Worm (Caenorhabditis elegans) whole organism, L1 larva: ENCODE measurements around the gene lury-1.

ENCODE experiments used
- C04F5.9 ChIP-seq: sonication (generic microtip); optimal IDR thresholded peaks from 2 replicates; lab custom pipeline; 2016; ENCODE audit warnings: missing genetic modification characterization, missing compliant biosample characterization
- C16A3.4 ChIP-seq: fragments of 150-350 bp; optimal IDR thresholded peaks from 2 replicates; lab custom pipeline; 2014; ENCODE audit warnings: missing biosample characterization, missing genetic modification characterization
- C34B4.2 ChIP-seq: sonication (generic microtip); optimal IDR thresholded peaks from 2 replicates; lab custom pipeline; 2017; ENCODE audit warnings: mild to moderate bottlenecking, missing genetic modification characterization, missing compliant biosample characterization
- Y116A8C.19 ChIP-seq: sonication (generic microtip); optimal IDR thresholded peaks from 2 replicates; lab custom pipeline; 2016; ENCODE audit warnings: missing compliant biosample characterization, missing genetic modification characterization, borderline replicate concordance
- aha-1 ChIP-seq: fragments of 150-350 bp; optimal IDR thresholded peaks from 2 replicates; lab custom pipeline; 2014; ENCODE audit warnings: missing biosample characterization, missing genetic modification characterization
- alr-1 ChIP-seq: fragments of 200-800 bp; sonication (Bioruptor generic); optimal IDR thresholded peaks from 2 replicates; lab custom pipeline; 2018; ENCODE audit warnings: borderline replicate concordance, mild to moderate bottlenecking, missing genetic modification characterization, missing compliant biosample characterization
- ama-1 ChIP-seq: fragments of 150-350 bp; optimal IDR thresholded peaks from 2 replicates; lab custom pipeline; 2014
- ceh-63 ChIP-seq: fragments of 200-800 bp; sonication (Bioruptor generic); optimal IDR thresholded peaks from 2 replicates; lab custom pipeline; 2018; ENCODE audit warnings: mild to moderate bottlenecking, missing genetic modification characterization, missing compliant biosample characterization
- ceh-8 ChIP-seq: fragments of 200-800 bp; sonication (Bioruptor generic); optimal IDR thresholded peaks from 2 replicates; lab custom pipeline; 2018; ENCODE audit warnings: mild to moderate bottlenecking, missing genetic modification characterization, moderate library complexity, missing compliant biosample characterization
- ceh-82 ChIP-seq, 3 experiments: fragments of 150-350 bp in 1 of 3; sonication (generic microtip) in 2 of 3; optimal IDR thresholded peaks; 2 replicates each; lab custom pipeline; 2014 to 2017; ENCODE audit warnings: missing biosample characterization in 3 of 3, missing genetic modification characterization in 3 of 3
- ceh-90 ChIP-seq: sonication (generic microtip); optimal IDR thresholded peaks from 2 replicates; lab custom pipeline; 2016; ENCODE audit warnings: missing genetic modification characterization, missing compliant biosample characterization
- dpl-1 ChIP-seq, 3 experiments: fragments of 150-350 bp in 2 of 3; sonication (generic microtip) in 1 of 3; optimal IDR thresholded peaks; 2 replicates each; lab custom pipeline; 2014 to 2017; ENCODE audit warnings: missing biosample characterization in 3 of 3, missing genetic modification characterization in 3 of 3, missing genetic modification reagents in 3 of 3
- dsc-1 ChIP-seq: sonication (generic microtip); optimal IDR thresholded peaks from 2 replicates; lab custom pipeline; 2016; ENCODE audit warnings: mild to moderate bottlenecking, missing genetic modification characterization, missing compliant biosample characterization
- efl-1 ChIP-seq, 4 experiments: fragments of 150-350 bp; optimal IDR thresholded peaks in 3 of 4; peaks in 1 of 4; 1 replicate in 1 of 4; 2 replicates in 3 of 4; lab custom pipeline; 2014; ENCODE audit warnings: missing biosample characterization in 2 of 4, missing genetic modification characterization in 2 of 4, missing genetic modification reagents in 2 of 4
- egl-13 ChIP-seq: sonication (generic microtip); optimal IDR thresholded peaks from 2 replicates; lab custom pipeline; 2016; ENCODE audit warnings: missing genotype, missing genetic modification reagents, missing genetic modification characterization, missing compliant biosample characterization
- elt-2 ChIP-seq: sonication (generic microtip); optimal IDR thresholded peaks from 2 replicates; lab custom pipeline; 2016; ENCODE audit warnings: missing genetic modification characterization, mild to moderate bottlenecking, inconsistent platforms, missing compliant biosample characterization, missing genetic modification reagents
- elt-3 ChIP-seq, 6 experiments: fragments of 150-350 bp in 1 of 6; sonication (generic microtip); optimal IDR thresholded peaks; 2 replicates each; lab custom pipeline; 2017 to 2018; ENCODE audit warnings: missing biosample characterization in 6 of 6, missing genetic modification characterization in 6 of 6, inconsistent platforms in 1 of 6
- ets-5 ChIP-seq: fragments of 200-800 bp; sonication (Bioruptor generic); IDR thresholded peaks from 2 replicates; pipeline ENCODE4 v1.3.6; 2022; ENCODE audit warnings: missing genetic modification characterization, missing compliant biosample characterization
- fkh-10 ChIP-seq: sonication (generic microtip); optimal IDR thresholded peaks from 2 replicates; lab custom pipeline; 2017; ENCODE audit warnings: missing biosample characterization, missing genetic modification reagents, missing genetic modification characterization
- fkh-4 ChIP-seq: sonication (generic microtip); optimal IDR thresholded peaks from 2 replicates; lab custom pipeline; 2016; ENCODE audit warnings: missing compliant biosample characterization, missing genetic modification characterization, borderline replicate concordance
- grh-1 ChIP-seq: fragments of 200-800 bp; sonication (Bioruptor generic); IDR thresholded peaks from 2 replicates; pipeline ENCODE4 v1.3.6; 2022; ENCODE audit warnings: missing genetic modification reagents, missing genetic modification characterization, missing compliant biosample characterization
- hpl-2 ChIP-seq: fragments of 150-350 bp; optimal IDR thresholded peaks from 2 replicates; lab custom pipeline; 2014; ENCODE audit warnings: missing biosample characterization, missing genetic modification reagents, missing genetic modification characterization
- isw-1 ChIP-seq: fragments of 200-800 bp; sonication (Bioruptor generic); IDR thresholded peaks from 2 replicates; pipeline ENCODE4 v1.3.6; 2022; ENCODE audit warnings: missing genetic modification characterization, missing compliant biosample characterization
- lin-15B ChIP-seq: fragments of 150-350 bp; sonication (generic microtip); optimal IDR thresholded peaks from 3 replicates; lab custom pipeline; 2014; ENCODE audit warnings: missing biosample characterization, missing genetic modification characterization
- lin-35 ChIP-seq, 2 experiments: fragments of 150-350 bp; optimal IDR thresholded peaks; 2 replicates each; lab custom pipeline; 2014; ENCODE audit warnings: missing biosample characterization in 2 of 2, missing genetic modification characterization in 2 of 2, missing genetic modification reagents in 2 of 2
- lin-39 ChIP-seq: fragments of 150-350 bp; optimal IDR thresholded peaks from 2 replicates; lab custom pipeline; 2014; ENCODE audit warnings: missing biosample characterization, missing genetic modification reagents, missing genetic modification characterization
- lir-3 ChIP-seq: sonication (generic microtip); optimal IDR thresholded peaks from 2 replicates; lab custom pipeline; 2016; ENCODE audit warnings: mild to moderate bottlenecking, missing genetic modification characterization, moderate library complexity, missing compliant biosample characterization; ENCODE audit not compliant: poor library complexity
- mab-9 ChIP-seq: fragments of 200-800 bp; sonication (Bioruptor generic); IDR thresholded peaks from 2 replicates; pipeline ENCODE4 v1.3.6; 2022; ENCODE audit warnings: missing genetic modification reagents, missing genetic modification characterization, missing compliant biosample characterization
- mdl-1 ChIP-seq, 2 experiments: fragments of 150-350 bp; optimal IDR thresholded peaks; 2 replicates each; lab custom pipeline; 2014 to 2017; ENCODE audit warnings: missing biosample characterization in 2 of 2, missing genetic modification characterization in 2 of 2, inconsistent platforms in 1 of 2
- mef-2 ChIP-seq: fragments of 150-350 bp; optimal IDR thresholded peaks from 2 replicates; lab custom pipeline; 2014; ENCODE audit warnings: missing biosample characterization, missing genetic modification characterization
- nhr-11 ChIP-seq: fragments of 150-350 bp; optimal IDR thresholded peaks from 2 replicates; lab custom pipeline; 2014; ENCODE audit warnings: missing biosample characterization, missing genetic modification characterization
- nhr-19 ChIP-seq: fragments of 200-800 bp; sonication (Bioruptor generic); conservative IDR thresholded peaks from 2 replicates; pipeline ENCODE4 v1.3.6; 2022; ENCODE audit warnings: missing genetic modification characterization, missing compliant biosample characterization
- nhr-237 ChIP-seq: fragments of 150-350 bp; optimal IDR thresholded peaks from 2 replicates; lab custom pipeline; 2014; ENCODE audit warnings: missing biosample characterization, missing genetic modification characterization
- nhr-47 ChIP-seq: sonication (generic microtip); optimal IDR thresholded peaks from 2 replicates; lab custom pipeline; 2016; ENCODE audit warnings: mild to moderate bottlenecking, missing genetic modification characterization, moderate library complexity, missing compliant biosample characterization
- nhr-71 ChIP-seq: sonication (generic microtip); optimal IDR thresholded peaks from 2 replicates; lab custom pipeline; 2016; ENCODE audit warnings: mild to moderate bottlenecking, missing genetic modification characterization, moderate library complexity, missing compliant biosample characterization
- nhr-84 ChIP-seq: sonication (generic microtip); optimal IDR thresholded peaks from 2 replicates; lab custom pipeline; 2017; ENCODE audit warnings: missing biosample characterization, missing genetic modification characterization
- pag-3 ChIP-seq: sonication (generic microtip); optimal IDR thresholded peaks from 2 replicates; lab custom pipeline; 2017; ENCODE audit warnings: missing genetic modification characterization, mild to moderate bottlenecking, missing compliant biosample characterization, antibody characterized with exemption, borderline replicate concordance; ENCODE audit not compliant: insufficient read depth
- pax-3 ChIP-seq: fragments of 200-800 bp; sonication (Bioruptor generic); optimal IDR thresholded peaks from 2 replicates; lab custom pipeline; 2018; ENCODE audit warnings: mild to moderate bottlenecking, missing genetic modification characterization, moderate library complexity, missing compliant biosample characterization
- pqm-1 ChIP-seq: sonication (generic microtip); optimal IDR thresholded peaks from 3 replicates; lab custom pipeline; 2017; ENCODE audit warnings: missing biosample characterization, missing genetic modification characterization
- snpc-4 ChIP-seq: fragments of 150-350 bp; optimal IDR thresholded peaks from 2 replicates; lab custom pipeline; 2014; ENCODE audit warnings: missing biosample characterization, missing genetic modification characterization
- sup-37 ChIP-seq: fragments of 200-800 bp; sonication (Bioruptor generic); optimal IDR thresholded peaks from 2 replicates; lab custom pipeline; 2018; ENCODE audit warnings: mild to moderate bottlenecking, missing genetic modification characterization, missing compliant biosample characterization
- swsn-7 ChIP-seq: sonication (generic microtip); optimal IDR thresholded peaks from 2 replicates; lab custom pipeline; 2016; ENCODE audit warnings: missing genetic modification characterization, missing compliant biosample characterization
- tlp-1 ChIP-seq: fragments of 150-350 bp; optimal IDR thresholded peaks from 2 replicates; lab custom pipeline; 2014; ENCODE audit warnings: missing biosample characterization, missing genetic modification characterization
- unc-130 ChIP-seq: fragments of 150-350 bp; optimal IDR thresholded peaks from 2 replicates; lab custom pipeline; 2017; ENCODE audit warnings: missing biosample characterization, missing genetic modification characterization, inconsistent platforms
- unc-62 ChIP-seq: fragments of 150-350 bp; optimal IDR thresholded peaks from 2 replicates; lab custom pipeline; 2014; ENCODE audit warnings: missing biosample characterization, missing genetic modification reagents, missing genetic modification characterization
- unc-86 ChIP-seq: sonication (generic microtip); optimal IDR thresholded peaks from 2 replicates; lab custom pipeline; 2016; ENCODE audit warnings: missing genetic modification characterization, missing compliant biosample characterization
- zip-4 ChIP-seq: fragments of 200-800 bp; sonication (Bioruptor generic); optimal IDR thresholded peaks from 2 replicates; lab custom pipeline; 2018; ENCODE audit warnings: mild to moderate bottlenecking, missing genetic modification characterization, moderate library complexity, missing compliant biosample characterization
- ztf-11 ChIP-seq, 2 experiments: sonication (generic microtip); optimal IDR thresholded peaks; 2 replicates each; lab custom pipeline; 2016 to 2017; ENCODE audit warnings: missing genetic modification characterization in 2 of 2, missing biosample characterization in 1 of 2, missing compliant biosample characterization in 1 of 2

lury-1 gene

ce11 chrIII:12218078-12218477 is 31.9 kb downstream of the lury-1 start:
- no peak for TF ChIP-seq mab-9 (GFP tag; lab: Robert Waterston, UW)
- TF ChIP-seq mef-2 (tag; lab: Kevin White, UChicago): no peak
- no peak for TF ChIP-seq nhr-11 (tag; lab: Kevin White, UChicago)
- TF ChIP-seq ceh-63: no peak
- TF ChIP-seq efl-1 (optimal IDR thresholded peaks at IDR 0.05; lab: Kevin White, UChicago): no peak
- peak in 1 of 2 experiments; percentile 53 for TF ChIP-seq efl-1 (GFP tag; optimal IDR thresholded peaks at IDR 0.05 in 1 of 2; lab: Kevin White, UChicago)

ce11 chrIII:12218633-12219097 is 32.5 kb downstream of the lury-1 start, which contains the start of the genes gex-4 and gphr-1:
TSS of gene gex-4 (minus strand) at chrIII:12218634.
TSS of gene gphr-1 (plus strand) at chrIII:12219047.
- TF ChIP-seq nhr-47: peak; percentile 73
- peak in 1 of 6 experiments; percentile 36 for TF ChIP-seq elt-3 (tag; optimal IDR thresholded peaks at IDR 0.05; lab: Kevin White, UChicago)
- no peak for TF ChIP-seq unc-130 (tag; lab: Kevin White, UChicago)
- no peak for TF ChIP-seq hpl-2 (GFP tag; lab: Kevin White, UChicago)
- TF ChIP-seq mab-9 (GFP tag; lab: Robert Waterston, UW): no peak
- peak; percentile 65 to 72 for TF ChIP-seq lin-35 (GFP tag; optimal IDR thresholded peaks at IDR 0.05; lab: Kevin White, UChicago)
- TF ChIP-seq lin-39 (tag; lab: Kevin White, UChicago): no peak
- no peak for TF ChIP-seq pag-3
- TF ChIP-seq nhr-11 (tag; lab: Kevin White, UChicago): no peak
- TF ChIP-seq fkh-10 (GFP tag; lab: Kevin White, UChicago): no peak
- TF ChIP-seq ceh-90 (tag; lab: Kevin White, UChicago): peak; percentile 58
- TF ChIP-seq C04F5.9 (tag; lab: Kevin White, UChicago): peak; percentile 41
- TF ChIP-seq lir-3 (tag; lab: Kevin White, UChicago): no peak
- TF ChIP-seq pqm-1: no peak
- TF ChIP-seq C16A3.4 (tag; lab: Kevin White, UChicago): peak; percentile 63
- no peak for TF ChIP-seq sup-37 (GFP tag; lab: Kevin White, UChicago)
- TF ChIP-seq lin-15B (tag; lab: Kevin White, UChicago): peak; percentile 68
- no peak for TF ChIP-seq Y116A8C.19 (tag; lab: Kevin White, UChicago)
- no peak for TF ChIP-seq unc-62
- peak; percentile 48 to 60 for TF ChIP-seq efl-1 (optimal IDR thresholded peaks at IDR 0.05; lab: Kevin White, UChicago)
- peak; percentile 67 to 96 for TF ChIP-seq efl-1 (GFP tag; optimal IDR thresholded peaks at IDR 0.05 in 1 of 2; lab: Kevin White, UChicago)
- no peak for TF ChIP-seq alr-1
- TF ChIP-seq nhr-19 (GFP tag; lab: Robert Waterston, UW): peak; percentile 38
- TF ChIP-seq ceh-63: no peak
- TF ChIP-seq dsc-1 (tag; lab: Kevin White, UChicago): no peak
- TF ChIP-seq nhr-84 (tag; lab: Kevin White, UChicago): no peak
- no peak for TF ChIP-seq grh-1
- no peak for TF ChIP-seq ceh-8 (GFP tag; lab: Kevin White, UChicago)
- no peak for TF ChIP-seq elt-2 (tag; lab: Kevin White, UChicago)
- no peak for TF ChIP-seq tlp-1 (tag; lab: Kevin White, UChicago)
- no peak for TF ChIP-seq C34B4.2 (tag; lab: Kevin White, UChicago)
- TF ChIP-seq mdl-1 (tag; optimal IDR thresholded peaks at IDR 0.05; lab: Kevin White, UChicago): no peak
- peak; percentile 39 for TF ChIP-seq egl-13 (tag; lab: Kevin White, UChicago)
- peak; percentile 46 to 70 (median 49) for TF ChIP-seq dpl-1 (GFP tag; optimal IDR thresholded peaks at IDR 0.05; lab: Kevin White, UChicago)
- TF ChIP-seq swsn-7 (tag; lab: Kevin White, UChicago): peak; percentile 57
- peak; percentile 63 for TF ChIP-seq isw-1 (GFP tag; lab: Robert Waterston, UW)
- TF ChIP-seq zip-4: no peak
- TF ChIP-seq fkh-4 (tag; lab: Kevin White, UChicago): peak; percentile 38
- TF ChIP-seq ets-5 (GFP tag; lab: Robert Waterston, UW): no peak
- peak in 1 of 2 experiments; percentile 49 for TF ChIP-seq ztf-11 (tag; optimal IDR thresholded peaks at IDR 0.05; lab: Kevin White, UChicago)
- no peak for TF ChIP-seq ama-1 (lab: Kevin White, UChicago)
- no peak for TF ChIP-seq nhr-237 (tag; lab: Kevin White, UChicago)
- TF ChIP-seq nhr-71 (tag; lab: Kevin White, UChicago): no peak
- peak in 1 of 3 experiments; percentile 31 for TF ChIP-seq ceh-82 (tag; optimal IDR thresholded peaks at IDR 0.05; lab: Kevin White, UChicago)
- TF ChIP-seq unc-86 (tag; lab: Kevin White, UChicago): peak; percentile 38
- TF ChIP-seq pax-3 (tag; lab: Kevin White, UChicago): peak; percentile 70
- TF ChIP-seq aha-1 (tag; lab: Kevin White, UChicago): no peak
- TF ChIP-seq snpc-4: no peak
- no peak for TF ChIP-seq mef-2 (tag; lab: Kevin White, UChicago)
